Worm (Caenorhabditis elegans) whole organism, mixed stage, embryonic: Measurements from ENCODE around the gene srp-3.

ENCODE experiments used
- bed-3 ChIP-seq: fragments of 200-800 bp; sonication (Bioruptor generic); optimal IDR thresholded peaks from 3 replicates; lab custom pipeline; 2018; ENCODE audit warnings: mild to moderate bottlenecking, missing genetic modification characterization, moderate library complexity, missing compliant biosample characterization
- blmp-1 ChIP-seq: fragments of 150-350 bp; optimal IDR thresholded peaks from 2 replicates; lab custom pipeline; 2014; ENCODE audit warnings: missing biosample characterization, missing genetic modification characterization
- ceh-39 ChIP-seq: fragments of 150-350 bp; optimal IDR thresholded peaks from 2 replicates; lab custom pipeline; 2014; ENCODE audit warnings: missing biosample characterization, missing genetic modification characterization
- ceh-43 ChIP-seq: fragments of 200-800 bp; sonication (Bioruptor generic); optimal IDR thresholded peaks from 2 replicates; lab custom pipeline; 2018; ENCODE audit warnings: mild to moderate bottlenecking, missing genetic modification characterization, moderate library complexity, missing compliant biosample characterization
- ces-1 ChIP-seq: fragments of 150-350 bp; optimal IDR thresholded peaks from 2 replicates; lab custom pipeline; 2014; ENCODE audit warnings: missing biosample characterization, missing genetic modification reagents, missing genetic modification characterization
- cnd-1 ChIP-seq: fragments of 200-800 bp; sonication (Bioruptor generic); optimal IDR thresholded peaks from 2 replicates; lab custom pipeline; 2018; ENCODE audit warnings: mild to moderate bottlenecking, missing genetic modification characterization, missing compliant biosample characterization
- drap-1 ChIP-seq: fragments of 200-800 bp; sonication (Bioruptor generic); optimal IDR thresholded peaks from 3 replicates; lab custom pipeline; 2018; ENCODE audit warnings: mild to moderate bottlenecking, missing genetic modification characterization, missing compliant biosample characterization
- elt-1 ChIP-seq: sonication (generic microtip); optimal IDR thresholded peaks from 2 replicates; lab custom pipeline; 2017; ENCODE audit warnings: missing genetic modification characterization, mild to moderate bottlenecking, missing compliant biosample characterization, antibody characterized with exemption, moderate library complexity, borderline replicate concordance; ENCODE audit not compliant: insufficient read depth
- elt-3 ChIP-seq: fragments of 150-350 bp; optimal IDR thresholded peaks from 2 replicates; lab custom pipeline; 2014; ENCODE audit warnings: missing biosample characterization, missing genetic modification characterization
- flh-1 ChIP-seq: fragments of 200-800 bp; sonication (Bioruptor generic); optimal IDR thresholded peaks from 2 replicates; lab custom pipeline; 2018; ENCODE audit warnings: mild to moderate bottlenecking, missing genetic modification characterization, moderate library complexity, missing compliant biosample characterization
- hlh-1 ChIP-seq: fragments of 150-350 bp; optimal IDR thresholded peaks from 2 replicates; lab custom pipeline; 2014; ENCODE audit warnings: missing biosample characterization, missing genetic modification reagents, missing genetic modification characterization
- lin-13 ChIP-seq: fragments of 150-350 bp; optimal IDR thresholded peaks from 2 replicates; lab custom pipeline; 2014; ENCODE audit warnings: missing biosample characterization, missing genetic modification characterization
- lin-32 ChIP-seq: fragments of 200-800 bp; sonication (Bioruptor generic); optimal IDR thresholded peaks from 2 replicates; lab custom pipeline; 2018; ENCODE audit warnings: mild to moderate bottlenecking, missing genetic modification characterization, missing compliant biosample characterization
- lsy-2 ChIP-seq: fragments of 150-350 bp; optimal IDR thresholded peaks from 2 replicates; lab custom pipeline; 2014; ENCODE audit warnings: missing biosample characterization, missing genetic modification characterization
- mab-5 ChIP-seq: fragments of 150-350 bp; optimal IDR thresholded peaks from 2 replicates; lab custom pipeline; 2014; ENCODE audit warnings: missing biosample characterization, missing genetic modification characterization
- mep-1 ChIP-seq: fragments of 150-350 bp; optimal IDR thresholded peaks from 2 replicates; lab custom pipeline; 2017; ENCODE audit warnings: missing biosample characterization, missing genetic modification reagents, missing genetic modification characterization, inconsistent platforms
- nhr-12 ChIP-seq: fragments of 150-350 bp; optimal IDR thresholded peaks from 2 replicates; lab custom pipeline; 2014; ENCODE audit warnings: missing biosample characterization, missing genetic modification characterization
- nhr-2 ChIP-seq: fragments of 150-350 bp; optimal IDR thresholded peaks from 2 replicates; lab custom pipeline; 2014; ENCODE audit warnings: missing biosample characterization, missing genetic modification characterization
- nhr-237 ChIP-seq: fragments of 150-350 bp; optimal IDR thresholded peaks from 2 replicates; lab custom pipeline; 2014; ENCODE audit warnings: missing biosample characterization, missing genetic modification characterization
- nhr-28 ChIP-seq: fragments of 150-350 bp; optimal IDR thresholded peaks from 2 replicates; lab custom pipeline; 2014; ENCODE audit warnings: missing biosample characterization, missing genetic modification characterization
- nhr-76 ChIP-seq: sonication (generic microtip); optimal IDR thresholded peaks from 2 replicates; lab custom pipeline; 2017; ENCODE audit warnings: missing biosample characterization, missing genetic modification characterization
- pha-4 ChIP-seq: fragments of 150-350 bp; optimal IDR thresholded peaks from 2 replicates; lab custom pipeline; 2018; ENCODE audit warnings: missing biosample characterization, missing genetic modification reagents, missing genetic modification characterization
- sem-2 ChIP-seq: fragments of 200-800 bp; sonication (Bioruptor generic); optimal IDR thresholded peaks from 2 replicates; lab custom pipeline; 2018; ENCODE audit warnings: mild to moderate bottlenecking, missing genetic modification characterization, missing compliant biosample characterization
- snpc-4 ChIP-seq: fragments of 150-350 bp; optimal IDR thresholded peaks from 2 replicates; lab custom pipeline; 2014; ENCODE audit warnings: missing biosample characterization, missing genetic modification characterization
- sptf-1 ChIP-seq: sonication (generic microtip); optimal IDR thresholded peaks from 2 replicates; lab custom pipeline; 2017; ENCODE audit warnings: mild to moderate bottlenecking, missing genetic modification characterization, moderate library complexity, missing compliant biosample characterization
- unc-120 ChIP-seq: sonication (generic microtip); optimal IDR thresholded peaks from 2 replicates; lab custom pipeline; 2017; ENCODE audit warnings: missing genetic modification characterization, missing compliant biosample characterization; ENCODE audit not compliant: poor library complexity, severe bottlenecking
- unc-39 ChIP-seq: fragments of 150-350 bp; optimal IDR thresholded peaks from 2 replicates; lab custom pipeline; 2014; ENCODE audit warnings: missing biosample characterization, missing genetic modification characterization
- unc-62 ChIP-seq: fragments of 150-350 bp; optimal IDR thresholded peaks from 2 replicates; lab custom pipeline; 2014; ENCODE audit warnings: missing biosample characterization, missing genetic modification reagents, missing genetic modification characterization
- zip-8 ChIP-seq: fragments of 150-350 bp; optimal IDR thresholded peaks from 2 replicates; lab custom pipeline; 2014; ENCODE audit warnings: missing biosample characterization, missing genetic modification characterization
- ztf-11 ChIP-seq: fragments of 150-350 bp; optimal IDR thresholded peaks from 2 replicates; lab custom pipeline; 2014; ENCODE audit warnings: missing biosample characterization, missing genetic modification characterization

Gene srp-3

DNA sequence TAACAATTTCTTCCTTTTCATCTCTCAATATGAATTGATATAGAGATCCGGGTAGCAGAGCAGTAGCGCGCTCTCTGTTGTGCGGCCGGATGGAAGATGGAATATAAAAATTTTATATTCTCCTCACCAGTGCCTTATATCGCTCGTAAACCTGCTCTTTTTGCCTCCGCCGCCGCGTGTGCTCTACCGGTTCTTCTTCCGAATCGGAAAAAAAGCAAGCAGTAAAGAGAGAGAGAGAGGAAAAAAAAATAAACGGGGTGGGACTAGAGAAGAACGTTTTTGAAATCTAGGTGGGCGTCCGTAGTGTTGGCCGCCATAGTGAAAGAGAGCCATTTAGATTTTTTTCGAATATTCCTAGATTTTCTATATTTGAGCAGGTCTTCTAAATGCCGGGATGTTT lies 29.3 kb downstream of the srp-3 start, which contains the start of gene glb-25:
Gene glb-25, plus strand, starts transcription at position 301 of the 400 bp plus-strand sequence.
- TF ChIP-seq sem-2 (GFP tag; lab: Kevin White, UChicago) (no peak), unc-62 (GFP tag; lab: Kevin White, UChicago) (no peak), ztf-11 (tag; lab: Kevin White, UChicago) (no peak), mep-1 (tag; lab: Kevin White, UChicago) (no peak), hlh-1 (no peak), blmp-1 (no peak), nhr-12 (tag; lab: Kevin White, UChicago) (no peak), sptf-1 (tag; lab: Kevin White, UChicago) (no peak), lsy-2 (tag; lab: Kevin White, UChicago) (no peak), nhr-237 (tag; lab: Kevin White, UChicago) (no peak), flh-1 (GFP tag; lab: Kevin White, UChicago) (no peak), cnd-1 (no peak), nhr-2 (tag; lab: Kevin White, UChicago) (no peak), zip-8 (no peak), nhr-28 (tag; lab: Kevin White, UChicago) (no peak), lin-13 (no peak), nhr-76 (tag; lab: Kevin White, UChicago) (no peak), ces-1 (GFP tag; lab: Kevin White, UChicago) (no peak), unc-120 (tag; lab: Kevin White, UChicago) (no peak)
- TF ChIP-seq, all 35 proteins: peak for 0

DNA sequence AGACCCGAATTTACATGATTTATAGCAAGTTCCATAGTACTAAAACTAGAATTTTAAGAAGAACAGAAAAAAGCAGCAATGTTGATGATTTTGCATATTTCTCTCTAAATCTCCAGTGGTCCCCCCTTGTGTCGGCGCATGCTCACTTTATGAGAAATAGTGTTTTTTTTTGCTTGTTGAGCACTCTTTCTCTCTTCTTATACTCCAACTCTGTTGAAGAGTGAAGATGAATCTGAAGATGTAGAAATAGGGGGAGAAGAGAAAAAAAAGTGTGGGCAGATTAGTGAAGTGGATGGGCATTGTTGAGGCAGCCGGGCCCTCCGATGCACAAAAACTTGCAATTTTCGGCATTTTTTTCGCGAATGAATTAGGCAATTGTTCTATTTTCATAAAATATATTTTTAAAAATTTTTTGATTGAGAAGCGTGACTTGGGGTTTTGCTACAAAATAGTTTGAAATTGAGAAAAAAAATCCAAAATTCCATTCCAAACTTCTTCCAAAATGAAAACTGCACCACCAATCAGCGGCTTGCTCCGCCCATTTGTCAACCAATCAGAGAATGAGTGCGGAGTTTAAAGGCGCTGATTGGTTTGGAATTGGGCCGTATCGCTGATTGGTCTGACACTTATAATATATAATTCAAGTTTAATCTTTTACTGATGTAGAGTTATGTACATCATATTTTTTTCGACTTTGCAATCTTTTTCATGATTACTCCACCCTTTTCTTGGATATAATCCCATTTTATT lies 32.0 kb downstream of the srp-3 start:
- TF ChIP-seq nhr-28 (tag; lab: Kevin White, UChicago), result no peak
- TF ChIP-seq snpc-4 (tag; lab: Kevin White, UChicago), result no peak
- TF ChIP-seq mep-1 (tag; lab: Kevin White, UChicago), result no peak
- TF ChIP-seq elt-1, result no peak
- TF ChIP-seq mab-5 (tag; lab: Kevin White, UChicago), result no peak
- no peak for TF ChIP-seq ceh-39
- TF ChIP-seq sptf-1 (tag; lab: Kevin White, UChicago), result no peak
- TF ChIP-seq nhr-2 (tag; lab: Kevin White, UChicago), result no peak
- no peak for TF ChIP-seq blmp-1
- TF ChIP-seq ceh-43, result no peak
- no peak for TF ChIP-seq unc-39 (tag; lab: Kevin White, UChicago)
- TF ChIP-seq ces-1 (GFP tag; lab: Kevin White, UChicago), result no peak
- no peak for TF ChIP-seq lin-32
- no peak for TF ChIP-seq zip-8

DNA sequence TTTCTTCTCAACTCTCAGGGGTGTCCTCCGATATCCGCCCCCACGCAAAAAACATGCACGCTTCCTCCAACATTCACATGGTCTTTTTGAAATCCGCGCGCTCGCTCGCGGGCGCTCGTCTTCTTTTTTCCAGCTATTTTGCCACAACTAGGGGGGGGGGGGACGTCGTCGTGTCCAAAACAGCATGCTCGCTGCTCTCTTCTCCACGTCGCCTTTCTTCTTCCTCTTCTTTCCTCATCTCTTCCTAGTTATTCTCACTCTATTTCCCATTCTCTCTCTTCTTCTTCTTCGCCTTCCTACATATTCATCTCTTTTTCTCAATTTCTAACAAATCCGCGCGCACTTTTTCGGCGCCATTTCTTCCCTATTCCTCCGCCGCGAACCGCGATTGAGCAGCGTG lies 34.8 kb downstream of the srp-3 start:
- TF ChIP-seq blmp-1, result no peak
- no peak for TF ChIP-seq sem-2 (GFP tag; lab: Kevin White, UChicago)
- no peak for TF ChIP-seq sptf-1 (tag; lab: Kevin White, UChicago)
- TF ChIP-seq nhr-237 (tag; lab: Kevin White, UChicago), result no peak

DNA sequence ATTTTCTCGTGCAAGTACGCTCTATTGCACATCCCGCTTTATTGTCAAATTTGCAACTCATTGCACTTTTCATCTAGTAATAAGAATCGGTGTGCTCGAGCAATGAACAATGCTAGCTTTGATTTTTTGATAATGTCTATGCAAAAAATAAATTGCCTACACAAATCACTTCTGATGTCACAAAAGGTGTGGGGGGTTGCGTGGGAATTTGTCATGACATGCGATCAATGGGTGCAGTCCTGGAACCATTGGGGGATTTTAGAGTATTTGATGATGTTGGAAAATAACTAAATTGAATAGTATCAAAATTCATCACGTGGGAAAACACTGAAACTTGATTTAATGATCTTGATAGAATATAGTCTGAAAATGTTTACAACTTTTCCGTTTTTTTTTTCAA lies 37.2 kb downstream of the srp-3 start:
- TF ChIP-seq mab-5 (tag; lab: Kevin White, UChicago), result no peak
- TF ChIP-seq, all 35 proteins: peak for 0

DNA sequence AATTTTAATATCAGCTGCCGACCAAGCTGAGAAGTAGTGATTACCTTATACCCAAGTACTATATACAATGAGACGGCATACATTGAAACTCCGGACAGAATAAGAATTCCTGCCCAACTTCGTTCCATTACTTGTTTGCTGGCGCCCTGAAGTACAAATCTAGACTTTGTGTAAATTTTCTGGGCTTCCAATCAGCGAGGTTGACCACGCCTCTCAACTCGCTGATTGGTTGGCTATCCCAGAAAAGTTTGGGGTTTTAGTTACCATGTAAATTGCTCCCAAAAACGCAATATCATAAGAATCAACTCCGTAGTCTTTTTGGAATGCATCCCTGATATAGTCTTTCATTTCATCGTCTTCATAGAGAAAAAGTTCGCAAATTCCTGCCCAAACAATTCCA lies 46.6 kb downstream of the srp-3 start:
- TF ChIP-seq snpc-4 (tag; lab: Kevin White, UChicago) (no peak), mep-1 (tag; lab: Kevin White, UChicago) (no peak), unc-39 (tag; lab: Kevin White, UChicago) (no peak), nhr-12 (tag; lab: Kevin White, UChicago) (no peak), elt-1 (no peak), ces-1 (GFP tag; lab: Kevin White, UChicago) (no peak), lin-32 (no peak), elt-3 (tag; lab: Kevin White, UChicago) (no peak), sptf-1 (tag; lab: Kevin White, UChicago) (no peak), nhr-237 (tag; lab: Kevin White, UChicago) (no peak), ceh-43 (no peak), mab-5 (tag; lab: Kevin White, UChicago) (no peak), blmp-1 (no peak)

DNA sequence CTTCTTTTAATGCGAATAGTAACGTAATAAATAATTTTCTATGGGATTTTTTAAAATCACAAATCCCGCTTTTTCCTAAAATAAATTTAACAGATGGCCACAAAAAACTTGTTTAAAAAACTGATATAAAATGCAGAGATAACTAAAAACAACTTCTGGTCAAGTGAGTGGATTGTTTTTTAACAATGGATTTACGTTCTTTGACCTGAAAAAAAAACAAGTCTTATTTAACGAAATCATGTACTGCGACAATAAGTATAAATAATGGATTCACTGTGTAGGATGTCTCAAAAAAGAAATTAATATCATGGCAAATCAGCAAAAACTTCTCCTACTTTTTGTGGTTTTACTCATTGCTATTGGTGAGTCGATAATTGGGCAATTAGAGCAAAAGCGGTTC lies 48.5 kb downstream of the srp-3 start, which contains the start of gene fipr-25:
Gene fipr-25, plus strand, starts transcription at position 301 of the 400 bp plus-strand sequence.
- TF ChIP-seq elt-3 (tag; lab: Kevin White, UChicago) (no peak), blmp-1 (no peak), ztf-11 (tag; lab: Kevin White, UChicago) (no peak), unc-62 (GFP tag; lab: Kevin White, UChicago) (no peak), nhr-237 (tag; lab: Kevin White, UChicago) (no peak), sem-2 (GFP tag; lab: Kevin White, UChicago) (no peak), pha-4 (tag; lab: Kevin White, UChicago) (no peak), lsy-2 (tag; lab: Kevin White, UChicago) (no peak), bed-3 (no peak), nhr-76 (tag; lab: Kevin White, UChicago) (no peak), drap-1 (GFP tag; lab: Kevin White, UChicago) (no peak), mep-1 (tag; lab: Kevin White, UChicago) (no peak)
